Worm (Caenorhabditis elegans): ENCODE results near the gene K10G6.9.
A peak's percentile ranks its signal among the peaks of the same experiment; 100 is the strongest.

Gene K10G6.9

ce11 chrII:3978198-3978597 lies 6.1 kb downstream of the K10G6.9 start:
- TF ChIP-seq aha-1 (tag; optimal IDR thresholded peaks at IDR 0.05) (no peak), efl-1 (optimal IDR thresholded peaks at IDR 0.05) (no peak), efl-1 (GFP tag; optimal IDR thresholded peaks at IDR 0.05 in 1 of 2) (peak in 1 of 2 experiments; percentile 61), fkh-8 (tag; optimal IDR thresholded peaks at IDR 0.05) (no peak), tlp-1 (tag; optimal IDR thresholded peaks at IDR 0.05) (no peak), ceh-88 (GFP tag; IDR thresholded peaks at IDR 0.05) (no peak)

- TF ChIP-seq nhr-20 (tag; optimal IDR thresholded peaks at IDR 0.05) = no peak
- no peak for TF ChIP-seq efl-1 (optimal IDR thresholded peaks at IDR 0.05)
- peak in 1 of 2 experiments; percentile 20 for TF ChIP-seq efl-1 (GFP tag; optimal IDR thresholded peaks at IDR 0.05 in 1 of 2)
Observed at ce11 chrII:3980373-3980772, 8.3 kb downstream of the K10G6.9 start.

ce11 chrII:3982313-3982712 lies 10.3 kb downstream of the K10G6.9 start, which contains the start of gene lin-31:
TSS of gene lin-31 (plus strand) at chrII:3982549.
- TF ChIP-seq C16A3.4 (tag; optimal IDR thresholded peaks at IDR 0.05) (no peak), nhr-28 (tag; optimal IDR thresholded peaks at IDR 0.05) (no peak), unc-62 (GFP tag; optimal IDR thresholded peaks at IDR 0.05) (no peak), ceh-8 (GFP tag; optimal IDR thresholded peaks at IDR 0.05) (no peak), mep-1 (tag; optimal IDR thresholded peaks at IDR 0.05) (no peak), fkh-4 (tag; optimal IDR thresholded peaks at IDR 0.05; ENCODE audit: borderline replicate concordance) (no peak), aly-2 (tag; optimal IDR thresholded peaks at IDR 0.05) (no peak), ztf-11 (tag; optimal IDR thresholded peaks at IDR 0.05) (no peak), hpl-2 (GFP tag; optimal IDR thresholded peaks at IDR 0.05) (no peak), nhr-12 (tag; optimal IDR thresholded peaks at IDR 0.05) (no peak), lin-39 (tag; optimal IDR thresholded peaks at IDR 0.05) (no peak), sox-4 (tag; optimal IDR thresholded peaks at IDR 0.05) (no peak), alr-1 (tag; optimal IDR thresholded peaks at IDR 0.05; ENCODE audit: borderline replicate concordance) (no peak), lin-35 (GFP tag; optimal IDR thresholded peaks at IDR 0.05) (no peak), nhr-71 (tag; optimal IDR thresholded peaks at IDR 0.05) (no peak), nhr-77 (tag; optimal IDR thresholded peaks at IDR 0.05) (no peak), isw-1 (GFP tag; IDR thresholded peaks at IDR 0.05) (no peak)

ce11 chrII:3984242-3984641 lies 12.2 kb downstream of the K10G6.9 start:
- no peak for TF ChIP-seq ceh-88 (GFP tag; IDR thresholded peaks at IDR 0.05)
- no peak for TF ChIP-seq rnt-1 (tag; optimal IDR thresholded peaks at IDR 0.05)
- TF ChIP-seq lin-39 (tag; optimal IDR thresholded peaks at IDR 0.05) = no peak
- no peak for TF ChIP-seq lir-3 (tag; optimal IDR thresholded peaks at IDR 0.05; ENCODE audit: poor library complexity)
- TF ChIP-seq alr-1 (tag; optimal IDR thresholded peaks at IDR 0.05; ENCODE audit: borderline replicate concordance) = no peak

- TF ChIP-seq ztf-4 (tag; optimal IDR thresholded peaks at IDR 0.05) = no peak
- TF ChIP-seq mef-2 (tag; optimal IDR thresholded peaks at IDR 0.05) = no peak
- TF ChIP-seq elt-2 (tag; optimal IDR thresholded peaks at IDR 0.05) = peak; percentile 51
- TF ChIP-seq vab-15 (tag; optimal IDR thresholded peaks at IDR 0.05) = no peak
Observed at ce11 chrII:3986906-3987305, 14.8 kb downstream of the K10G6.9 start, which contains the start of gene K10G6.5. TSS of gene K10G6.5 (plus strand) at chrII:3987250.

ce11 chrII:3989627-3990367 lies 17.7 kb downstream of the K10G6.9 start, which contains the start of gene Y14H12A.2:
TSS of gene Y14H12A.2 (minus strand) at chrII:3989677.
- TF ChIP-seq nhr-20 (tag; optimal IDR thresholded peaks at IDR 0.05) = no peak
- no peak for TF ChIP-seq lin-13 (GFP tag; optimal IDR thresholded peaks at IDR 0.05)
- no peak for TF ChIP-seq nhr-12 (tag; optimal IDR thresholded peaks at IDR 0.05)
- peak; percentile 88 for TF ChIP-seq elt-2 (tag; optimal IDR thresholded peaks at IDR 0.05)

Data from whole organism, L1 larva.